Fruit fly (Drosophila melanogaster) whole organism, embryonic: ENCODE measurements around the gene Indy.

ENCODE experiments used
- CG16779 ChIP-seq: fragments of 200-800 bp; sonication (Bioruptor generic); IDR thresholded peaks from 2 replicates; pipeline ENCODE4 v1.3.6; 2022; ENCODE audit warnings: missing biosample characterization, missing genetic modification characterization
- CG18619 ChIP-seq: fragments of 200-800 bp; sonication (Bioruptor generic); optimal IDR thresholded peaks from 3 replicates; lab custom pipeline; 2017; ENCODE audit warnings: missing biosample characterization, mild to moderate bottlenecking, missing genetic modification characterization
- CG42726 ChIP-seq: fragments of 200-800 bp; sonication (Bioruptor generic); IDR thresholded peaks from 2 replicates; pipeline ENCODE4 v1.3.6; 2022; ENCODE audit warnings: missing biosample characterization, missing genetic modification characterization; ENCODE audit not compliant: partially characterized antibody
- CG4404 ChIP-seq: fragments of 200-800 bp; sonication (Bioruptor generic); IDR thresholded peaks from 2 replicates; pipeline ENCODE4 v1.3.6; 2022; ENCODE audit warnings: missing biosample characterization, missing genetic modification characterization
- CG6791 ChIP-seq: fragments of 200-800 bp; sonication (Bioruptor generic); IDR thresholded peaks from 3 replicates; pipeline ENCODE4 v1.3.6; 2022; ENCODE audit warnings: missing biosample characterization, missing genetic modification characterization; ENCODE audit not compliant: partially characterized antibody
- Oli ChIP-seq: fragments of 200-800 bp; sonication (Bioruptor generic); optimal IDR thresholded peaks from 2 replicates; lab custom pipeline; 2018; ENCODE audit warnings: missing biosample characterization, mild to moderate bottlenecking, missing genetic modification characterization, moderate library complexity
- ato ChIP-seq: fragments of 200-800 bp; sonication (Bioruptor generic); IDR thresholded peaks from 2 replicates; pipeline ENCODE4 v1.3.6; 2022; ENCODE audit warnings: missing biosample characterization, missing genetic modification characterization; ENCODE audit not compliant: partially characterized antibody
- insv ChIP-seq, 2 experiments: fragments of 200-800 bp; sonication (Bioruptor generic); optimal IDR thresholded peaks; 3 replicates each; lab custom pipeline; 2016 to 2018; ENCODE audit warnings: missing biosample characterization in 2 of 2, missing genetic modification characterization in 2 of 2
- sens ChIP-seq: fragments of 200-800 bp; sonication (Bioruptor generic); peaks from one replicate; lab custom pipeline; 2016; ENCODE audit warnings: missing biosample characterization, missing genetic modification characterization

DNA sequence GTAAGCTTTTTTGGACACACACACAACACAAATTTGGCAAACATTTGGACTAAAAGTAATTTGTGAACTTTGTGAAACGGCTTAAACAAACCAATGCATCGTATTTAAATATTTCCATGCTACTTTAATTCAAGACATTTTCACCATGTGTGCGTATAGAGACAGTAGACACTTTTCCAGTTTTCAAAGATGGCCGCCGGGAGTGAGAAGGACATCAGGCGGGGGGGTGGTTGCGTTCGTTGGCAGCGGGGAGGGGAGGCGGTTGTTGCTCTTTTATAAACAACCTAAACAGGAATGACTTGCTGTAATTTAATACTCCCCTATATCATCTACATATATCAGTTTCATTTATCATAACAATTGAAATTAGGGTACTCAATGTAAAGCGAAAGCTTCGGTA, 7.4 kb upstream of the Indy start:
- no peak for TF ChIP-seq CG16779 (GFP tag; lab: Robert Waterston, UW)
- no peak for TF ChIP-seq insv (GFP tag; optimal IDR thresholded peaks at IDR 0.05; lab: Kevin White, UChicago)
- TF ChIP-seq sens: no peak
- TF ChIP-seq CG18619 (GFP tag; lab: Kevin White, UChicago): no peak
- no peak for TF ChIP-seq CG42726 (GFP tag; lab: Robert Waterston, UW)
- TF ChIP-seq ato (GFP tag; lab: Robert Waterston, UW): no peak
- TF ChIP-seq Oli (tag; lab: Kevin White, UChicago): no peak
- TF ChIP-seq CG4404 (GFP tag; lab: Robert Waterston, UW): no peak
- no peak for TF ChIP-seq CG6791 (GFP tag; lab: Robert Waterston, UW)
